Worm (Caenorhabditis elegans) whole organism, L1 larva: ENCODE data around the gene srh-297.
"Not testable (repeated sequence)": the region's sequence is repeated elsewhere in the genome, so short reads cannot be mapped to it uniquely, and the experiment has no call there.

Experiments
- F16B12.6 ChIP-seq: fragments of 150-350 bp; optimal IDR thresholded peaks from 2 replicates; lab custom pipeline; 2014; ENCODE audit warnings: missing biosample characterization, missing genetic modification characterization
- Y116A8C.19 ChIP-seq: sonication (generic microtip); optimal IDR thresholded peaks from 2 replicates; lab custom pipeline; 2016; ENCODE audit warnings: missing compliant biosample characterization, missing genetic modification characterization, borderline replicate concordance
- alr-1 ChIP-seq: fragments of 200-800 bp; sonication (Bioruptor generic); optimal IDR thresholded peaks from 2 replicates; lab custom pipeline; 2018; ENCODE audit warnings: borderline replicate concordance, mild to moderate bottlenecking, missing genetic modification characterization, missing compliant biosample characterization
- aly-2 ChIP-seq: fragments of 150-350 bp; optimal IDR thresholded peaks from 2 replicates; lab custom pipeline; 2014; ENCODE audit warnings: missing biosample characterization, missing genetic modification characterization
- ama-1 ChIP-seq: fragments of 150-350 bp; optimal IDR thresholded peaks from 2 replicates; lab custom pipeline; 2014
- blmp-1 ChIP-seq: fragments of 150-350 bp; optimal IDR thresholded peaks from 2 replicates; lab custom pipeline; 2014; ENCODE audit warnings: missing biosample characterization, missing genetic modification characterization
- ceh-8 ChIP-seq: fragments of 200-800 bp; sonication (Bioruptor generic); optimal IDR thresholded peaks from 2 replicates; lab custom pipeline; 2018; ENCODE audit warnings: mild to moderate bottlenecking, missing genetic modification characterization, moderate library complexity, missing compliant biosample characterization
- ceh-82 ChIP-seq, 3 experiments: fragments of 150-350 bp in 1 of 3; sonication (generic microtip) in 2 of 3; optimal IDR thresholded peaks; 2 replicates each; lab custom pipeline; 2014 to 2017; ENCODE audit warnings: missing biosample characterization in 3 of 3, missing genetic modification characterization in 3 of 3
- ceh-88 ChIP-seq: fragments of 200-800 bp; sonication (Bioruptor generic); IDR thresholded peaks from 2 replicates; pipeline ENCODE4 v1.3.6; 2022; ENCODE audit warnings: missing genetic modification characterization, missing compliant biosample characterization
- ceh-90 ChIP-seq: sonication (generic microtip); optimal IDR thresholded peaks from 2 replicates; lab custom pipeline; 2016; ENCODE audit warnings: missing genetic modification characterization, missing compliant biosample characterization
- dsc-1 ChIP-seq: sonication (generic microtip); optimal IDR thresholded peaks from 2 replicates; lab custom pipeline; 2016; ENCODE audit warnings: mild to moderate bottlenecking, missing genetic modification characterization, missing compliant biosample characterization
- egl-13 ChIP-seq: sonication (generic microtip); optimal IDR thresholded peaks from 2 replicates; lab custom pipeline; 2016; ENCODE audit warnings: missing genotype, missing genetic modification reagents, missing genetic modification characterization, missing compliant biosample characterization
- elt-2 ChIP-seq: sonication (generic microtip); optimal IDR thresholded peaks from 2 replicates; lab custom pipeline; 2016; ENCODE audit warnings: missing genetic modification characterization, mild to moderate bottlenecking, inconsistent platforms, missing compliant biosample characterization, missing genetic modification reagents
- elt-3 ChIP-seq, 6 experiments: fragments of 150-350 bp in 1 of 6; sonication (generic microtip); optimal IDR thresholded peaks; 2 replicates each; lab custom pipeline; 2017 to 2018; ENCODE audit warnings: missing biosample characterization in 6 of 6, missing genetic modification characterization in 6 of 6, inconsistent platforms in 1 of 6
- fkh-10 ChIP-seq: sonication (generic microtip); optimal IDR thresholded peaks from 2 replicates; lab custom pipeline; 2017; ENCODE audit warnings: missing biosample characterization, missing genetic modification reagents, missing genetic modification characterization
- grh-1 ChIP-seq: fragments of 200-800 bp; sonication (Bioruptor generic); IDR thresholded peaks from 2 replicates; pipeline ENCODE4 v1.3.6; 2022; ENCODE audit warnings: missing genetic modification reagents, missing genetic modification characterization, missing compliant biosample characterization
- hlh-17 ChIP-seq: fragments of 200-800 bp; sonication (Bioruptor generic); optimal IDR thresholded peaks from 2 replicates; lab custom pipeline; 2018; ENCODE audit warnings: missing genetic modification characterization, mild to moderate bottlenecking, missing compliant biosample characterization, moderate library complexity, borderline replicate concordance
- isw-1 ChIP-seq: fragments of 200-800 bp; sonication (Bioruptor generic); IDR thresholded peaks from 2 replicates; pipeline ENCODE4 v1.3.6; 2022; ENCODE audit warnings: missing genetic modification characterization, missing compliant biosample characterization
- lin-13 ChIP-seq: fragments of 150-350 bp; optimal IDR thresholded peaks from 2 replicates; lab custom pipeline; 2014; ENCODE audit warnings: missing biosample characterization, missing genetic modification reagents, missing genetic modification characterization
- lin-15B ChIP-seq: fragments of 150-350 bp; sonication (generic microtip); optimal IDR thresholded peaks from 3 replicates; lab custom pipeline; 2014; ENCODE audit warnings: missing biosample characterization, missing genetic modification characterization
- lir-3 ChIP-seq: sonication (generic microtip); optimal IDR thresholded peaks from 2 replicates; lab custom pipeline; 2016; ENCODE audit warnings: mild to moderate bottlenecking, missing genetic modification characterization, moderate library complexity, missing compliant biosample characterization; ENCODE audit not compliant: poor library complexity
- mep-1 ChIP-seq: fragments of 150-350 bp; optimal IDR thresholded peaks from 2 replicates; lab custom pipeline; 2014; ENCODE audit warnings: missing biosample characterization, missing genetic modification characterization
- nhr-11 ChIP-seq: fragments of 150-350 bp; optimal IDR thresholded peaks from 2 replicates; lab custom pipeline; 2014; ENCODE audit warnings: missing biosample characterization, missing genetic modification characterization
- nhr-12 ChIP-seq: sonication (generic microtip); optimal IDR thresholded peaks from 2 replicates; lab custom pipeline; 2017; ENCODE audit warnings: missing biosample characterization, missing genetic modification characterization
- nhr-19 ChIP-seq: fragments of 200-800 bp; sonication (Bioruptor generic); conservative IDR thresholded peaks from 2 replicates; pipeline ENCODE4 v1.3.6; 2022; ENCODE audit warnings: missing genetic modification characterization, missing compliant biosample characterization
- nhr-47 ChIP-seq: sonication (generic microtip); optimal IDR thresholded peaks from 2 replicates; lab custom pipeline; 2016; ENCODE audit warnings: mild to moderate bottlenecking, missing genetic modification characterization, moderate library complexity, missing compliant biosample characterization
- nhr-71 ChIP-seq: sonication (generic microtip); optimal IDR thresholded peaks from 2 replicates; lab custom pipeline; 2016; ENCODE audit warnings: mild to moderate bottlenecking, missing genetic modification characterization, moderate library complexity, missing compliant biosample characterization
- nhr-76 ChIP-seq: sonication (generic microtip); optimal IDR thresholded peaks from 2 replicates; lab custom pipeline; 2017; ENCODE audit warnings: missing biosample characterization, missing genetic modification characterization
- nhr-77 ChIP-seq: fragments of 150-350 bp; optimal IDR thresholded peaks from 2 replicates; lab custom pipeline; 2014; ENCODE audit warnings: missing biosample characterization, missing genetic modification characterization
- nhr-90 ChIP-seq: sonication (generic microtip); optimal IDR thresholded peaks from 2 replicates; lab custom pipeline; 2016; ENCODE audit warnings: mild to moderate bottlenecking, missing genetic modification characterization, missing compliant biosample characterization; ENCODE audit not compliant: poor library complexity
- pag-3 ChIP-seq: sonication (generic microtip); optimal IDR thresholded peaks from 2 replicates; lab custom pipeline; 2017; ENCODE audit warnings: missing genetic modification characterization, mild to moderate bottlenecking, missing compliant biosample characterization, antibody characterized with exemption, borderline replicate concordance; ENCODE audit not compliant: insufficient read depth
- skn-1 ChIP-seq: fragments of 150-350 bp; optimal IDR thresholded peaks from 2 replicates; lab custom pipeline; 2014; ENCODE audit warnings: missing biosample characterization, missing genetic modification characterization
- snu-23 ChIP-seq: sonication (generic microtip); optimal IDR thresholded peaks from 2 replicates; lab custom pipeline; 2016; ENCODE audit warnings: missing genetic modification characterization, missing compliant biosample characterization
- sox-4 ChIP-seq: sonication (generic microtip); optimal IDR thresholded peaks from 2 replicates; lab custom pipeline; 2016; ENCODE audit warnings: missing genetic modification characterization, missing compliant biosample characterization
- tbx-2 ChIP-seq: sonication (generic microtip); optimal IDR thresholded peaks from 2 replicates; lab custom pipeline; 2016; ENCODE audit warnings: missing genetic modification characterization, missing compliant biosample characterization
- tlp-1 ChIP-seq: fragments of 150-350 bp; optimal IDR thresholded peaks from 2 replicates; lab custom pipeline; 2014; ENCODE audit warnings: missing biosample characterization, missing genetic modification characterization
- unc-130 ChIP-seq: fragments of 150-350 bp; optimal IDR thresholded peaks from 2 replicates; lab custom pipeline; 2017; ENCODE audit warnings: missing biosample characterization, missing genetic modification characterization, inconsistent platforms
- unc-86 ChIP-seq: sonication (generic microtip); optimal IDR thresholded peaks from 2 replicates; lab custom pipeline; 2016; ENCODE audit warnings: missing genetic modification characterization, missing compliant biosample characterization
- zag-1 ChIP-seq: fragments of 150-350 bp; optimal IDR thresholded peaks from 2 replicates; lab custom pipeline; 2014; ENCODE audit warnings: missing biosample characterization, missing genetic modification characterization

Gene srh-297

DNA sequence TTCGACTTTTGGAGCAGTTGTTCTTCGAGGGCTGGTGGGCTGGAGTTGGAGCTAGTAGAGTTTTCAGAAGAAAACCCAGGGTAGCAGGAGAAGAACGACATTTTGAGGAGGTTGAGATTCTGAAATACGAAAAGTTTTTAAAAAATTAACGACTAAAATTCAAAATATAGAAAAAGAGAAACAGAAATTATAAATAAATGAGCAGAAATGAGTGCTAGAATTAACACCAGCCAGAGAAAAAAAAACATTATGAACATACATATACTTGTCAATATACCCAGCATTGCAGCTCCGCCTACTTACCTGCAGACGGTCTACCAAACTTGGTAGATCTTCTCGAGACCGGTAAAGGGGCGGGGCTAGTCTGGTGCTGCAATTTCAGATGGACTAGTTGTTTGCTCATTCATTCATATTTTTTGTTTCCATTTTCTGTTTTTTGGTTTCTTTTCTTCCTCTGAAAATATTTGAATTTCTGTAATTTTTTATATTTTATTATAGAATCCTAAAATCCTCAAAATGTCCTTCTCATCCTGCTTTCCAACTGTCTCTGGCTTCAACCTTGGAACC is 23.8 kb downstream of the srh-297 start, which contains the start of the genes ZC239.20 and ZC239.21:
Gene ZC239.20, minus strand, starts transcription at position 101 of the 567 bp plus-strand sequence.
Gene ZC239.21, plus strand, starts transcription at position 517 of the 567 bp plus-strand sequence.
- TF ChIP-seq nhr-76 (tag; lab: Kevin White, UChicago) = no peak
- TF ChIP-seq ceh-88 = no peak
- no peak for TF ChIP-seq dsc-1 (tag; lab: Kevin White, UChicago)
- TF ChIP-seq nhr-11 (tag; lab: Kevin White, UChicago) = no peak
- TF ChIP-seq unc-86 = no peak
- no peak for TF ChIP-seq sox-4
- no peak for TF ChIP-seq snu-23
- no peak for TF ChIP-seq unc-130 (tag; lab: Kevin White, UChicago)
- TF ChIP-seq ceh-90 (tag; lab: Kevin White, UChicago) = no peak
- no peak for TF ChIP-seq alr-1
- TF ChIP-seq mep-1 = no peak
- no peak for TF ChIP-seq grh-1 (GFP tag; lab: Robert Waterston, UW)
- TF ChIP-seq nhr-19 = no peak
- no peak for TF ChIP-seq ama-1 (lab: Kevin White, UChicago)
- no peak for TF ChIP-seq skn-1 (tag; lab: Kevin White, UChicago)
- TF ChIP-seq, all 84 proteins: peak for 0

DNA sequence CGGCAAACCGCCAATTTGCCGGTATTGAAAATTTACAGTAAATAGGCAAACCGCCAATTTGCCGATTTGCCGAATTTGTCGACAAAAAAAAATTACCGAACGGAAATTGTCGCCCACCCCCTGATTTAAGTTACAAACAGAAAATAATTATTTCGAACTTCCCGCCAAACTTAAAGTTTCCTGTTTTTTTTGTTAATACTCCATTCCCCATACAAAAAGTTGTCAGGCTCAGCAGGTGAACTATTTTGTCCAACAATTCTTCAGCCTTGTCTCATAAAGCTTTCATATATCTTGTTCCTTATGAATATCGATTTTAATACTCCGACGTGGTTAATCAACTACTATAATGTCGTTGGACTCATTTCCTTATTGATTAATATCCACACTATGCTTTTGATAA is 26.9 kb downstream of the srh-297 start, which contains the start of gene sri-50:
Gene sri-50, plus strand, starts transcription at position 301 of the 400 bp plus-strand sequence.
- TF ChIP-seq fkh-10 (GFP tag; lab: Kevin White, UChicago) (no peak), ceh-8 (GFP tag; lab: Kevin White, UChicago) (no peak), zag-1 (tag; lab: Kevin White, UChicago) (no peak), lin-13 (GFP tag; lab: Kevin White, UChicago) (no peak), elt-2 (tag; lab: Kevin White, UChicago) (no peak), ceh-82 (tag; optimal IDR thresholded peaks at IDR 0.05; lab: Kevin White, UChicago) (no peak), nhr-71 (no peak), blmp-1 (tag; lab: Kevin White, UChicago) (no peak)

DNA sequence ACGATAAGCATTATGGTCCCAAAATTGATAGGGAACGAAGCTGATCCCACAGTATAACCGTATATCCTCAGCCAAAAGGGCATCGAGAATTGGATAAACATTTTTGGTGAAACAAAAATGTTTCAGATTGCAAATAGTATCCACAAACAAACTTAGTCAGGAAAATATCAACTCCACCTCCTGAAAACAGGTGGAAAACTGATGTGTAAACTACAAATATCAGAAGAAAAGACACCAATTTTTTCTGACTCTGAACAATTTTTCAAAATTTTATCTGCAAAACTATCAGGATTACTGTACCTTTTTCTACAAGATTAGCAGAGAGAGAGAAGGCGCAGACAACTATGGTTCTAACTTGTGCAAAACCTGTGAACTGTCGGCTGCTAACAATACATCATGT is 27.8 kb downstream of the srh-297 start, which contains the start of gene sri-53:
Gene sri-53, minus strand, starts transcription at position 101 of the 400 bp plus-strand sequence.
- TF ChIP-seq pag-3 (no peak), tlp-1 (tag; lab: Kevin White, UChicago) (no peak), nhr-77 (tag; lab: Kevin White, UChicago) (no peak), egl-13 (tag; lab: Kevin White, UChicago) (no peak), aly-2 (tag; lab: Kevin White, UChicago) (no peak), elt-3 (tag; optimal IDR thresholded peaks at IDR 0.05; lab: Kevin White, UChicago) (no peak), alr-1 (no peak), hlh-17 (no peak), tbx-2 (tag; lab: Kevin White, UChicago) (no peak), lin-15B (no peak)

DNA sequence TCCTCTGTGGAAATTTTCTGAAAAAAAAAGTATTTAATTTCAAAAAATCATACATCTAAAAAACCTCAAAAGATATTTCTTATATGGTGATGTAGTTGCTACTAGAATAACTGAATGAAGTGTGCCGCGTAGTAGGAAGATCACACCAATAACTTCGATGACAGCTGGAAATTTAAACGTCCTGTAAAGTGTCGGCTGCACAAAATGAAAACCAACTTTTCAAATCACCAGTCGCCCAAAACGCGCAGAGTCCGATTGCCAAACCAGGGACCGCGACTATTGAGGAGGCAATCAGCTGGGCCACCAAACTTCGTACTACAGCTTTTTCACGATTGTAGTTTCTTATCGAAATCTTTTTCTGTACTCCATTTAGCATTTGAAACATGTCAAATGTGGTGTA is 29.1 kb downstream of the srh-297 start, which contains the start of gene sri-48:
Gene sri-48, minus strand, starts transcription at position 101 of the 400 bp plus-strand sequence.
- not testable (repeated sequence) for TF ChIP-seq ceh-90, lir-3, nhr-12 (tag; lab: Kevin White, UChicago)

DNA sequence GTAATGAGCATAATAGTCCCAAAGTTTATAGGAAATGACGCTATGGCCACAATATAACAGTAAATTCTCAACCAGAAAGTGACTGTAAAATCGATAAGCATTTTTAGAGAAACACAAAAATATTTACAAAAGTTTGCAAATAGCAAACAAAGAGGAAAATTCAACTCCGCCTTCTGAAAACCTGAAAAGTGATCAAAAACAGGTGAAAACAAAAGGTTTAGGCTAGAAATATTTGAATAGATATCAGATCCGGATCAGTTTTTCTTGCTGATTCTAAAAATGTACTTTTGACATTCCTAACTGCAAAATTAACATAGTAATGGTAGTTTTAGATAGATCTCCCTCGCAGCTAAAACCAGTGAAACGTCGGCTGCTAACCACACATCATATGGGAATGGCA is 31.3 kb downstream of the srh-297 start, which contains the start of gene sri-51:
Gene sri-51, minus strand, starts transcription at position 101 of the 400 bp plus-strand sequence.
- no peak for TF ChIP-seq mep-1
- no peak for TF ChIP-seq sox-4
- TF ChIP-seq tbx-2 (tag; lab: Kevin White, UChicago) = no peak
- no peak for TF ChIP-seq elt-2 (tag; lab: Kevin White, UChicago)
- no peak for TF ChIP-seq ceh-8 (GFP tag; lab: Kevin White, UChicago)
- no peak for TF ChIP-seq isw-1 (GFP tag; lab: Robert Waterston, UW)
- no peak for TF ChIP-seq Y116A8C.19
- TF ChIP-seq ceh-82 (tag; optimal IDR thresholded peaks at IDR 0.05; lab: Kevin White, UChicago) = no peak
- TF ChIP-seq F16B12.6 (tag; lab: Kevin White, UChicago) = no peak
- TF ChIP-seq pag-3 = no peak
- TF ChIP-seq nhr-90 (tag; lab: Kevin White, UChicago) = no peak
- no peak for TF ChIP-seq nhr-47 (tag; lab: Kevin White, UChicago)
